Worm (Caenorhabditis elegans) whole organism, L3 larva: Measurements from ENCODE around the gene ZK809.5.

Experiments
- nfya-1 ChIP-seq: sonication (generic microtip); optimal IDR thresholded peaks from 2 replicates; lab custom pipeline; 2017; ENCODE audit warnings: missing genetic modification characterization, mild to moderate bottlenecking, missing compliant biosample characterization, antibody characterized with exemption, moderate library complexity; ENCODE audit not compliant: insufficient read depth
- nhr-77 ChIP-seq: fragments of 150-350 bp; optimal IDR thresholded peaks from 2 replicates; lab custom pipeline; 2014; ENCODE audit warnings: missing biosample characterization, missing genetic modification characterization

DNA sequence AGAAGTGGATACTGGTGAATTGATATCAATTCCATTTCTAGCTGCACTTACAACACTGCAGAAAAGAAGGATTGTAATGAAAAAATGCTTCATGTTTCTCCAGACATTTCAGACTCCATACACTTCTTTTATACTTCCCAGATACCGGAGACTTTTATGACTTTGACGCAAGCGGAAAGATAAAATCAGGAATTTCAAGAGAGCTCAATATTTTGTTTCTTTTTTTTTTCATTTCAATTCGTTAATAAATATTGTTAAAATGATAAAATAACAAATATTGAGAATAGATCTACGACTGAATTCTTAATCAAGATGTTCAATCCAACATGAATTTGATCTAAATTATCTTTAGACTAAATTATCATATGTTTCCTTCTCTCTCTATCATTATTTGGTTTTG is 31.0 kb upstream of the ZK809.5 start, which contains the start of gene lys-5:
- TF ChIP-seq nhr-77 (tag; lab: Kevin White, UChicago) (no peak), nfya-1 (tag; lab: Kevin White, UChicago) (no peak)
